Worm (Caenorhabditis elegans) whole organism, L4 larva: ENCODE measurements around the gene nhr-87.
A peak's percentile ranks its signal among the peaks of the same experiment; 100 is the strongest.

Source experiments
- R02D3.7 ChIP-seq: fragments of 150-350 bp; sonication (generic microtip); optimal IDR thresholded peaks from 3 replicates; lab custom pipeline; 2014; ENCODE audit warnings: missing biosample characterization, missing genetic modification characterization
- T20F7.1 ChIP-seq: fragments of 200-800 bp; sonication (Bioruptor generic); optimal IDR thresholded peaks from 2 replicates; lab custom pipeline; 2018; ENCODE audit warnings: mild to moderate bottlenecking, missing genetic modification characterization, missing compliant biosample characterization
- Y105C5A.15 ChIP-seq: fragments of 200-800 bp; sonication (Bioruptor generic); IDR thresholded peaks from 2 replicates; pipeline ENCODE4 v1.3.6; 2022; ENCODE audit warnings: missing genetic modification characterization, missing compliant biosample characterization
- Y48G9A.11 ChIP-seq: fragments of 200-800 bp; sonication (Bioruptor generic); IDR thresholded peaks from 2 replicates; pipeline ENCODE4 v1.3.6; 2022; ENCODE audit warnings: missing genetic modification reagents, missing genetic modification characterization, missing compliant biosample characterization
- Y5F2A.4 ChIP-seq: fragments of 200-800 bp; sonication (Bioruptor generic); optimal IDR thresholded peaks from 2 replicates; lab custom pipeline; 2018; ENCODE audit warnings: mild to moderate bottlenecking, missing genetic modification characterization, missing compliant biosample characterization
- Y75B8A.6 ChIP-seq: fragments of 200-800 bp; sonication (Bioruptor generic); IDR thresholded peaks from 2 replicates; pipeline ENCODE4 v1.3.6; 2022; ENCODE audit warnings: missing genetic modification reagents, missing genetic modification characterization, missing compliant biosample characterization
- aha-1 ChIP-seq: fragments of 150-350 bp; peaks from one replicate; lab custom pipeline; 2014; ENCODE audit warnings: missing biosample characterization, missing genetic modification characterization
- ama-1 ChIP-seq: fragments of 150-350 bp; optimal IDR thresholded peaks from 2 replicates; lab custom pipeline; 2014; ENCODE audit warnings: inconsistent platforms, mixed read lengths
- ceh-20 ChIP-seq: fragments of 200-800 bp; sonication (Bioruptor generic); IDR thresholded peaks from 2 replicates; pipeline ENCODE4 v1.3.6; 2022; ENCODE audit warnings: missing genetic modification reagents, missing genetic modification characterization, missing compliant biosample characterization
- ceh-32 ChIP-seq: sonication (generic microtip); optimal IDR thresholded peaks from 2 replicates; lab custom pipeline; 2016; ENCODE audit warnings: mild to moderate bottlenecking, missing genetic modification characterization, missing compliant biosample characterization; ENCODE audit not compliant: poor library complexity
- ceh-62 ChIP-seq: sonication (generic microtip); optimal IDR thresholded peaks from 2 replicates; lab custom pipeline; 2017; ENCODE audit warnings: missing biosample characterization, missing genetic modification characterization
- cey-2 ChIP-seq: sonication (generic microtip); optimal IDR thresholded peaks from 3 replicates; lab custom pipeline; 2017; ENCODE audit warnings: missing genetic modification characterization, mild to moderate bottlenecking, missing compliant biosample characterization, antibody characterized with exemption, borderline replicate concordance; ENCODE audit not compliant: insufficient read depth
- daf-19 ChIP-seq: fragments of 200-800 bp; sonication (Bioruptor generic); conservative IDR thresholded peaks from 2 replicates; pipeline ENCODE4 v1.3.6; 2022; ENCODE audit warnings: missing genetic modification characterization, missing compliant biosample characterization
- dmd-6 ChIP-seq: fragments of 200-800 bp; sonication (Bioruptor generic); IDR thresholded peaks from 2 replicates; pipeline ENCODE4 v1.3.6; 2022; ENCODE audit warnings: missing genetic modification reagents, missing genetic modification characterization, missing compliant biosample characterization
- dmd-9 ChIP-seq: fragments of 200-800 bp; sonication (Bioruptor generic); IDR thresholded peaks from 2 replicates; pipeline ENCODE4 v1.3.6; 2022; ENCODE audit warnings: missing genetic modification reagents, missing genetic modification characterization, missing compliant biosample characterization
- dve-1 ChIP-seq: sonication (generic microtip); optimal IDR thresholded peaks from 2 replicates; lab custom pipeline; 2017; ENCODE audit warnings: antibody characterized with exemption, mild to moderate bottlenecking, missing genetic modification characterization, missing compliant biosample characterization; ENCODE audit not compliant: insufficient read depth
- egl-27 ChIP-seq: sonication (generic microtip); optimal IDR thresholded peaks from 3 replicates; lab custom pipeline; 2017; ENCODE audit warnings: missing biosample characterization, missing genetic modification reagents, missing genetic modification characterization
- fkh-10 ChIP-seq: fragments of 150-350 bp; optimal IDR thresholded peaks from 2 replicates; lab custom pipeline; 2014; ENCODE audit warnings: missing biosample characterization, missing genetic modification reagents, missing genetic modification characterization
- gei-8 ChIP-seq: fragments of 200-800 bp; sonication (Bioruptor generic); optimal IDR thresholded peaks from 2 replicates; lab custom pipeline; 2018; ENCODE audit warnings: mild to moderate bottlenecking, missing genetic modification characterization, missing compliant biosample characterization
- hif-1 ChIP-seq, 2 experiments: sonication (generic microtip); optimal IDR thresholded peaks; 2 replicates each; lab custom pipeline; 2016 to 2017; ENCODE audit warnings: missing compliant biosample characterization in 2 of 2, missing genetic modification characterization in 2 of 2, missing genetic modification reagents in 2 of 2, missing genotype in 2 of 2, mild to moderate bottlenecking in 1 of 2
- hlh-11 ChIP-seq: fragments of 200-800 bp; sonication (Bioruptor generic); optimal IDR thresholded peaks from 2 replicates; lab custom pipeline; 2018; ENCODE audit warnings: mild to moderate bottlenecking, missing genetic modification characterization, missing compliant biosample characterization
- hlh-30 ChIP-seq: sonication (generic microtip); optimal IDR thresholded peaks from 2 replicates; lab custom pipeline; 2017; ENCODE audit warnings: antibody characterized with exemption, mild to moderate bottlenecking, missing genetic modification characterization, missing compliant biosample characterization; ENCODE audit not compliant: insufficient read depth
- hmg-1.1 ChIP-seq: fragments of 200-800 bp; sonication (Bioruptor generic); IDR thresholded peaks from 2 replicates; pipeline ENCODE4 v1.3.6; 2022; ENCODE audit warnings: missing genetic modification reagents, missing genetic modification characterization, missing compliant biosample characterization
- lin-13 ChIP-seq: fragments of 150-350 bp; optimal IDR thresholded peaks from 2 replicates; lab custom pipeline; 2014; ENCODE audit warnings: missing biosample characterization, missing genetic modification reagents, missing genetic modification characterization
- lin-29 ChIP-seq: fragments of 200-800 bp; sonication (Bioruptor generic); IDR thresholded peaks from 2 replicates; pipeline ENCODE4 v1.3.6; 2022; ENCODE audit warnings: missing genetic modification reagents, missing genetic modification characterization, missing compliant biosample characterization
- lsy-2 ChIP-seq, 2 experiments: fragments of 150-350 bp in 1 of 2; sonication (generic microtip) in 1 of 2; optimal IDR thresholded peaks; 2 replicates each; lab custom pipeline; 2014 to 2017; ENCODE audit warnings: missing biosample characterization in 2 of 2, missing genetic modification characterization in 2 of 2
- madf-5 ChIP-seq, 2 experiments: fragments of 200-800 bp; sonication (Bioruptor generic); IDR thresholded peaks; 2 replicates each; pipeline ENCODE4 v1.3.6; 2022; ENCODE audit warnings: missing compliant biosample characterization in 2 of 2, missing genetic modification characterization in 2 of 2
- madf-9 ChIP-seq: fragments of 200-800 bp; sonication (Bioruptor generic); conservative IDR thresholded peaks from 2 replicates; pipeline ENCODE4 v1.3.6; 2022; ENCODE audit warnings: missing genetic modification reagents, missing genetic modification characterization, missing compliant biosample characterization
- mdl-1 ChIP-seq, 2 experiments: fragments of 150-350 bp in 1 of 2; sonication (generic microtip) in 1 of 2; optimal IDR thresholded peaks; 2 replicates each; lab custom pipeline; 2014 to 2017; ENCODE audit warnings: missing biosample characterization in 2 of 2, missing genetic modification characterization in 2 of 2
- mep-1 ChIP-seq: fragments of 150-350 bp; sonication (generic microtip); optimal IDR thresholded peaks from 3 replicates; lab custom pipeline; 2014; ENCODE audit warnings: missing biosample characterization, missing genetic modification characterization
- mxl-2 ChIP-seq: fragments of 200-800 bp; sonication (Bioruptor generic); conservative IDR thresholded peaks from 2 replicates; pipeline ENCODE4 v1.3.6; 2022; ENCODE audit warnings: missing genetic modification reagents, missing genetic modification characterization, missing compliant biosample characterization
- mxl-3 ChIP-seq: fragments of 200-800 bp; sonication (Bioruptor generic); optimal IDR thresholded peaks from 2 replicates; lab custom pipeline; 2018; ENCODE audit warnings: mild to moderate bottlenecking, missing genetic modification characterization, missing compliant biosample characterization
- nhr-11 ChIP-seq: fragments of 150-350 bp; optimal IDR thresholded peaks from 2 replicates; lab custom pipeline; 2014; ENCODE audit warnings: missing biosample characterization, missing genetic modification characterization
- nhr-111 ChIP-seq: fragments of 200-800 bp; sonication (Bioruptor generic); optimal IDR thresholded peaks from 2 replicates; lab custom pipeline; 2018; ENCODE audit warnings: mild to moderate bottlenecking, missing genetic modification characterization, missing compliant biosample characterization
- nhr-237 ChIP-seq: sonication (generic microtip); optimal IDR thresholded peaks from 2 replicates; lab custom pipeline; 2017; ENCODE audit warnings: missing biosample characterization, missing genetic modification characterization
- nhr-28 ChIP-seq: fragments of 150-350 bp; optimal IDR thresholded peaks from 2 replicates; lab custom pipeline; 2014; ENCODE audit warnings: missing biosample characterization, missing genetic modification characterization
- nhr-42 ChIP-seq: fragments of 200-800 bp; sonication (Bioruptor generic); IDR thresholded peaks from 2 replicates; pipeline ENCODE4 v1.3.6; 2022; ENCODE audit warnings: missing genetic modification characterization, missing compliant biosample characterization
- pha-4 ChIP-seq, 2 experiments: fragments of 150-350 bp in 1 of 2; fragments of 200-800 bp in 1 of 2; sonication (Bioruptor generic) in 1 of 2; IDR thresholded peaks in 1 of 2; optimal IDR thresholded peaks in 1 of 2; 2 replicates each; pipeline versions ENCODE4 v1.3.6 to Lab custom; 2014 to 2022; ENCODE audit warnings: missing genetic modification characterization in 2 of 2, missing genetic modification reagents in 2 of 2, missing biosample characterization in 1 of 2, missing compliant biosample characterization in 1 of 2
- rbr-2 ChIP-seq: sonication (generic microtip); optimal IDR thresholded peaks from 2 replicates; lab custom pipeline; 2016; ENCODE audit warnings: missing genotype, missing genetic modification characterization, missing compliant biosample characterization
- snpc-1.2 ChIP-seq: fragments of 200-800 bp; sonication (Bioruptor generic); IDR thresholded peaks from 2 replicates; pipeline ENCODE4 v1.3.6; 2022; ENCODE audit warnings: missing genetic modification reagents, missing genetic modification characterization, missing compliant biosample characterization
- snpc-4 ChIP-seq: fragments of 150-350 bp; optimal IDR thresholded peaks from 2 replicates; lab custom pipeline; 2014; ENCODE audit warnings: missing biosample characterization, missing genetic modification characterization
- spr-3 ChIP-seq: fragments of 200-800 bp; sonication (Bioruptor generic); optimal IDR thresholded peaks from 2 replicates; lab custom pipeline; 2018; ENCODE audit warnings: mild to moderate bottlenecking, missing genetic modification characterization, missing compliant biosample characterization
- unc-39 ChIP-seq: sonication (generic microtip); optimal IDR thresholded peaks from 2 replicates; lab custom pipeline; 2017; ENCODE audit warnings: missing biosample characterization, missing genetic modification characterization
- zip-11 ChIP-seq: fragments of 200-800 bp; sonication (Bioruptor generic); IDR thresholded peaks from 2 replicates; pipeline ENCODE4 v1.3.6; 2022; ENCODE audit warnings: missing genetic modification characterization, missing compliant biosample characterization
- zip-2 ChIP-seq: fragments of 150-350 bp; optimal IDR thresholded peaks from 2 replicates; lab custom pipeline; 2014; ENCODE audit warnings: missing biosample characterization, missing genetic modification characterization
- ztf-7 ChIP-seq: fragments of 150-350 bp; optimal IDR thresholded peaks from 2 replicates; lab custom pipeline; 2014; ENCODE audit warnings: missing biosample characterization, missing genetic modification characterization

The nhr-87 gene

DNA sequence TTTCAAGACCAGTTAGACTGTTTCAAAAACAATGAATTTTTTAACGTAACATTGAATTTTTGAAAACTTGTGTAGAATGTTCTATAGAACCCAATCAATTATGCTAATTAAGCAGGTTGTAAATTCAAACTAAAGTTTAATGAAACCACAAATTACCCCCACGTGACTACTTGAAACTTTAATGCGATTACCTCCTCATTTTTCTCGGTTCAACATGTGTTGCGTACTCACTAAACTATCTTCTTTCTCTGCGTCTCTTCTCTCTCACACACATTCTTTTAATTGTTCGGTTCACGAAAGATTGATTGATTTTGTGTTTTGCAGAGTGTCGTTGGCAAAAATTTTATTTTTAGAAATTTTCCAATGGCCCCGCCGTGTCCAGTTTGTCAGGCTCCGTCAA, at the start of gene nhr-87:
nhr-87 (plus strand) TSS at position 318 of the 400 bp plus-strand sequence.
- TF ChIP-seq hlh-11: peak; percentile 39
- no peak for TF ChIP-seq R02D3.7 (tag; lab: Kevin White, UChicago)
- TF ChIP-seq ceh-20 (GFP tag; lab: Robert Waterston, UW): no peak
- TF ChIP-seq mxl-3 (GFP tag; lab: Kevin White, UChicago): peak; percentile 45
- TF ChIP-seq Y5F2A.4 (GFP tag; lab: Kevin White, UChicago): no peak
- peak; percentile 38 for TF ChIP-seq dve-1 (tag; lab: Kevin White, UChicago)
- peak in 1 of 2 experiments; percentile 22 for TF ChIP-seq lsy-2 (tag; optimal IDR thresholded peaks at IDR 0.05; lab: Kevin White, UChicago)
- peak in 1 of 2 experiments; percentile 20 for TF ChIP-seq mdl-1 (tag; optimal IDR thresholded peaks at IDR 0.05; lab: Kevin White, UChicago)
- peak; percentile 75 for TF ChIP-seq hlh-30 (tag; lab: Kevin White, UChicago)
- TF ChIP-seq egl-27 (tag; lab: Kevin White, UChicago): no peak
- TF ChIP-seq snpc-1.2: no peak
- peak; percentile 27 for TF ChIP-seq mep-1 (tag; lab: Kevin White, UChicago)
- TF ChIP-seq ceh-32 (tag; lab: Kevin White, UChicago): no peak
- TF ChIP-seq nhr-237 (tag; lab: Kevin White, UChicago): no peak
- no peak for TF ChIP-seq T20F7.1
- no peak for TF ChIP-seq fkh-10
- TF ChIP-seq spr-3: no peak
- TF ChIP-seq dmd-6 (GFP tag; lab: Robert Waterston, UW): peak; percentile 51
- no peak for TF ChIP-seq zip-2 (tag; lab: Kevin White, UChicago)
- TF ChIP-seq cey-2: no peak
- no peak for TF ChIP-seq zip-11 (GFP tag; lab: Robert Waterston, UW)
- TF ChIP-seq ama-1: no peak
- no peak for TF ChIP-seq Y105C5A.15 (GFP tag; lab: Robert Waterston, UW)
- no peak for TF ChIP-seq daf-19 (GFP tag; lab: Robert Waterston, UW)
- TF ChIP-seq nhr-28: peak; percentile 52

DNA sequence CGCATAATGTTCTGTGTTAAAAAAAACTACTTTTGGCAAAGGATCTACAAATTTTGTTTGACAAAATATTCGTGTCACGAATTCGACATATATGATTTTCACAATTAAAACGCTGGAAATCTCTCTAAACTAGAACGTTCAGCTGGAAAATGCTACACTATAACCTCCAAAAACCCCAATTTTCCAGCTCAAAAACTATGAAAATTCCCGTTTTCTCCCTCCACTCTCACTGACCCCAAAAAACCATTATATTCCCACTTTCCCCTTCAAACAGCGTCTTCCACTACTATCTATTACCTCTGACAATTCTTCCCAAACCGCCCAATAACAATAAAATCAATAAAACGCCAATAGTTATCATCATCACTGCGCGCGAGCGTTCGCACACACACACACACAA, 47.1 kb upstream of the nhr-87 start, which contains the start of gene Y41D4B.14:
Y41D4B.14 (plus strand) TSS at position 301 of the 400 bp plus-strand sequence.
- TF ChIP-seq aha-1 (tag; lab: Kevin White, UChicago) (peak; percentile 0), madf-9 (GFP tag; lab: Robert Waterston, UW) (no peak)

DNA sequence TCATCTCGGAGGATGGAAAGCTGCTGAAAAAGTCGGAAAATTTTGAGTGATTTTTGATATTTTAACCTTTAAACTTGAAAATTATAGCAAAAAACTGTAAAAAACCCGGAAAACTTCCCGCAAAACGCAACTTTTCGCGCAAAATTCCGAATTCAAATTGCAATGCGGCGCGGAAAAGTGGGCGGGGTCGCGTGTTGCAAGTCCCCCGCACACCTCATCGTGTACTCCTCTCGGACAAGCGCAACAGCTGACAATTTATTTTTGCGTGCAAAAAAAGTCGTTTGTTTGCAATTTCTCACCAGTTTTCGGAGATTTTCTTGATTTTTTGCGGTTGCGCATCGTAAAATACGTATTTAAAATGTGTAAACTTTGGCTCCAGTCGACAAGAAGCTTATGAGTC, 28.0 kb upstream of the nhr-87 start, which contains the start of gene npp-8:
npp-8 (minus strand) TSS at position 23 of the 400 bp plus-strand sequence.
- TF ChIP-seq nhr-111 (GFP tag; lab: Kevin White, UChicago) (no peak), mep-1 (tag; lab: Kevin White, UChicago) (peak; percentile 90), hif-1 (tag; optimal IDR thresholded peaks at IDR 0.05; lab: Kevin White, UChicago) (peak in 1 of 2 experiments; percentile 85), aha-1 (tag; lab: Kevin White, UChicago) (peak; percentile 56), lin-13 (GFP tag; lab: Kevin White, UChicago) (peak; percentile 91), unc-39 (no peak), Y75B8A.6 (no peak), gei-8 (GFP tag; lab: Kevin White, UChicago) (peak; percentile 40), nhr-42 (GFP tag; lab: Robert Waterston, UW) (peak; percentile 69; the same call in 1 of the 2 replicates), ceh-62 (no peak), lin-29 (0 out of 2 replicates have a peak, but pooled peaks have one; percentile 58), mxl-2 (GFP tag; lab: Robert Waterston, UW) (0 out of 2 replicates have a peak, but pooled peaks have one; percentile 48), dmd-9 (GFP tag; lab: Robert Waterston, UW) (peak; percentile 70; the same call in 1 of the 2 replicates), daf-19 (GFP tag; lab: Robert Waterston, UW) (no peak), madf-5 (GFP tag; IDR thresholded peaks at IDR 0.05; lab: Robert Waterston, UW) (peak in 1 of 2 experiments; percentile 48; a peak in 1 of 4 replicates), rbr-2 (tag; lab: Kevin White, UChicago) (peak; percentile 88), Y48G9A.11 (GFP tag; lab: Robert Waterston, UW) (peak; percentile 27; the same call in 1 of the 2 replicates), nhr-11 (tag; lab: Kevin White, UChicago) (peak; percentile 59), pha-4 (GFP tag; IDR thresholded peaks at IDR 0.05; lab: Robert Waterston, UW) (peak; percentile 86), pha-4 (tag; optimal IDR thresholded peaks at IDR 0.05; lab: Kevin White, UChicago) (no peak), hmg-1.1 (GFP tag; lab: Robert Waterston, UW) (peak; percentile 83), ztf-7 (tag; lab: Kevin White, UChicago) (peak; percentile 73), snpc-4 (tag; lab: Kevin White, UChicago) (no peak), cey-2 (no peak), nhr-237 (tag; lab: Kevin White, UChicago) (no peak), hlh-30 (tag; lab: Kevin White, UChicago) (peak; percentile 90)
